Worm (Caenorhabditis elegans): Measurements from ENCODE around the gene col-40.

The col-40 gene

DNA sequence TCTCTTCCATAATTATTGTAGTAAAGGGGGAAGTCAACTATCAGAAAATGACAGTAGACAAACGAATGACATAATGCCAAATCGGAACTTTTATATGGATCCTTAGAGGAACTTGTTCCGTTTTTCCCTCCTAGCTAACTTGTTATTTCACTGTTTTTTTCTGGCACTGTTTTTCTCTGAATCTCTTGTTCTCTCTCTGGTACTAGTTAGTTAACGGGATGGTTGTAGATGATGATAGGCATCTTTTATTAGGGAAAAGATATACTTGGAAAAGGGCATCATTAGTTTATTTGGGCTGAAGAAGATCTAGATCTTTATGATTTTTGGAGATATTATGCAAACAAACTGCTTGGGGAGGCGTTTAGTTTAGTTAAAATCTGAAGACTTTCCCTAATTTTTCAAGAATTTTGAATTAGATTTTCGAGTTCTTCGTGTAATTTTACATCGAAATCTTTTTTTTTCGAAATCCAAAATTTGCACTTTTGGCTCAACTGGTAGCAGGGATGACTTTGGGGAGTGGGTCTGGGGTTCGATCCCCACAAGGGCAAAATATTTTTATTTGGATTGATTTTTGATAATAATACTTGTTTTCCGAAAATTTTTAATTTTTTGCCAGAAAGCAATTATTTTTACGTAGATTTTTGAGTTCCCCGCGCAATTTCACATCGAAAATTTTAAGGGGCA is at the start of gene col-40:
col-40 (minus strand) TSS at position 51 of the 684 bp plus-strand sequence.
- TF ChIP-seq sea-1 (GFP tag; conservative IDR thresholded peaks at IDR 0.05) (no peak), ets-7 (tag; optimal IDR thresholded peaks at IDR 0.05) (no peak), B0310.2 (tag; optimal IDR thresholded peaks at IDR 0.05) (no peak), aly-1 (tag; optimal IDR thresholded peaks at IDR 0.05) (no peak), flt-1 (GFP tag; IDR thresholded peaks at IDR 0.05) (no peak)

DNA sequence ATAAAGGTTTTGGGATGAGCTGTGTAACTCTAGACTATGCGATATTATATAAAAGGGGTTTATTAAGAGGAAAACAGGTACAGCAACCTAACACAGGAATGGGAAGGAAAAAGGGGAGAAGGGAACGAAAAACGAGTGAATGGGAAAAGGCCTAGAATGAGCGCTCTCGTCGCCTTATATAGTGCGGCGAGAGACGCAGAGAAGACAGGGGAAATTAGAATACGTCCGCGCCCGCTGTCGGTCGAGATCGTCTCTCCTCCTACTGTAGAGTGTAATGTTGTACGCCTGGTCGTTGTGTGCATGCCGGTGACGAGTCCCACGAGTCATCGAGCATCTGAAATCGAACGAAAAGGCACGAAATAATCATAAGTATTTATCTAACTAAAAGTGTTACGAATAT is 46.5 kb upstream of the col-40 start:
- TF ChIP-seq scrt-1 (GFP tag; IDR thresholded peaks at IDR 0.05): 0 out of 2 replicates have a peak, but pooled peaks have one; percentile 13
- TF ChIP-seq ceh-36 (tag; optimal IDR thresholded peaks at IDR 0.05): no peak
- peak; percentile 34; the same call in 1 of the 2 replicates for TF ChIP-seq flt-1 (GFP tag; IDR thresholded peaks at IDR 0.05)

DNA sequence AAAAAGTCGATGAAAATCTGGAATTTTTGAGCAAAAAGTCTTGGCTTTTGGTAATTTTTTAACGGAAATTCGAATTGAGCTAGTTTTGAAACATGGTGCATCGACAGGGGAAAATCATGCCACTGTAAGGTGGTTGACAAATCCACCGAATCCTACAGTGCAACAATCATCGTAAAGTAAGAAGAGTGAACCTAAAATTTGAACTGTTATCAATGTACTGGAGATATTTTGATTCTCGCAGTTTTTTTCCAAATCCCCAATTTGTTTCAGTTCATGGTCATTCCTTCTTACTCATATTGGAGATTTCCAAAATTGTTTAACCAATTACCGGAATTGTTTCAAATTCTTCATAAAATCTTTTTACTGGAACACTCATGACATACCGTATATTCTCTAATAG is 46.0 kb upstream of the col-40 start:
- no peak for TF ChIP-seq B0310.2 (tag; optimal IDR thresholded peaks at IDR 0.05)
- no peak for TF ChIP-seq hmg-4 (GFP tag; optimal IDR thresholded peaks at IDR 0.05)
- no peak for TF ChIP-seq ets-7 (tag; optimal IDR thresholded peaks at IDR 0.05)
- TF ChIP-seq ama-1 (optimal IDR thresholded peaks at IDR 0.05): no peak
- TF ChIP-seq aly-1 (tag; optimal IDR thresholded peaks at IDR 0.05): no peak
- no peak for TF ChIP-seq ceh-13 (GFP tag; optimal IDR thresholded peaks at IDR 0.05)
- no peak for TF ChIP-seq hnd-1 (tag; optimal IDR thresholded peaks at IDR 0.05)
- no peak for TF ChIP-seq pes-1 (GFP tag; IDR thresholded peaks at IDR 0.05)
- no peak for TF ChIP-seq flt-1 (GFP tag; IDR thresholded peaks at IDR 0.05)
- TF ChIP-seq tbx-11 (GFP tag; IDR thresholded peaks at IDR 0.05): no peak

DNA sequence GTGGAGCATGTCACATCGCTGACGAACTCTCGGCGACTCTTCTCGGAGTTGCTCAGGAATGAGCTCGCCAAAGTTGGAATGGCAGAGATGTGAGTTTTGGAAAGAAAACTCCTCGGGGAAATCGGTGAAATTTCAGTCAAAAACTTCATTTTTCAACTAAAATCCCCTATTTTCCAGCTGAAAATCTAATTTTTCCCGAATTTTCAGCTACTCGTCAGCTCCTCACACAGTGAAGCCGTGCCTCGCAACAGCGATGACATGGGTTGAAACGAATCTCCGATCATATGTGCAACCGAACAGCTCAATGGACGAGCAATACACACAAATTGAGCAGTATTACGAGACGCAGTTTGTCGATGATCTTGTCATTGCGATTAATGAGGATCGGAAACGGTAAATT is 45.0 kb upstream of the col-40 start:
- no peak for TF ChIP-seq B0310.2 (tag; optimal IDR thresholded peaks at IDR 0.05)
- no peak for TF ChIP-seq aly-1 (tag; optimal IDR thresholded peaks at IDR 0.05)
- no peak for TF ChIP-seq flt-1 (GFP tag; IDR thresholded peaks at IDR 0.05)
- TF ChIP-seq ceh-36 (tag; optimal IDR thresholded peaks at IDR 0.05): no peak
- no peak for TF ChIP-seq ceh-13 (GFP tag; optimal IDR thresholded peaks at IDR 0.05)
- no peak for TF ChIP-seq sea-1 (GFP tag; conservative IDR thresholded peaks at IDR 0.05)
- no peak for TF ChIP-seq hmg-4 (GFP tag; optimal IDR thresholded peaks at IDR 0.05)
- TF ChIP-seq hmbx-1 (tag; optimal IDR thresholded peaks at IDR 0.05): no peak
- no peak for TF ChIP-seq ama-1 (optimal IDR thresholded peaks at IDR 0.05)
- no peak for TF ChIP-seq F13C5.2 (tag; optimal IDR thresholded peaks at IDR 0.05)
- TF ChIP-seq tra-4 (tag; optimal IDR thresholded peaks at IDR 0.05): no peak
- no peak for TF ChIP-seq hnd-1 (tag; optimal IDR thresholded peaks at IDR 0.05)
- TF ChIP-seq pes-1 (GFP tag; IDR thresholded peaks at IDR 0.05): no peak
- TF ChIP-seq tbx-37 (GFP tag; conservative IDR thresholded peaks at IDR 0.05): no peak
- TF ChIP-seq scrt-1 (GFP tag; IDR thresholded peaks at IDR 0.05): no peak
- TF ChIP-seq tbx-11 (GFP tag; IDR thresholded peaks at IDR 0.05): no peak
- TF ChIP-seq ets-7 (tag; optimal IDR thresholded peaks at IDR 0.05): no peak

DNA sequence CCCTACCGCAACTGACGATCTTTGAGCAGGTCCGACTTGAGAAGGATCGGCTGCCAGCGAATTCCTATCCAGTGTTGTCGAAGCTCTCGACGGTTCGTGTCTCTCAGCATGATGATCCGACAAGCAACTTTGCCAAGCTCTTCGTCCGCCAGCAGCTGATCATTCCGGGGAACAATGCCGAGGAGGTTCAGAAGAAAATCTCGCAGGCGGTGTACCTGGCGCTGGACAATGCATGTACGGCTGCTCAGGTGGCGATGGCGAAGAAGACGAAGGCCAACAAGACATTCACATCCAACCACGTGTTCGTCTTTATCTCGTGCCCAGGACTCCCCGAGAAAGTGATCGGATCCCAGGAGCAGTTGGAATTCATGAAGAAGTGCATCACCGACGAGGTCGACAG is 42.6 kb upstream of the col-40 start:
- no peak for TF ChIP-seq ceh-36 (tag; optimal IDR thresholded peaks at IDR 0.05)
- TF ChIP-seq B0310.2 (tag; optimal IDR thresholded peaks at IDR 0.05): no peak
- no peak for TF ChIP-seq scrt-1 (GFP tag; IDR thresholded peaks at IDR 0.05)
- TF ChIP-seq pes-1 (GFP tag; IDR thresholded peaks at IDR 0.05): no peak
- TF ChIP-seq ceh-13 (GFP tag; optimal IDR thresholded peaks at IDR 0.05): no peak
- TF ChIP-seq sea-1 (GFP tag; conservative IDR thresholded peaks at IDR 0.05): no peak
- no peak for TF ChIP-seq flt-1 (GFP tag; IDR thresholded peaks at IDR 0.05)
- no peak for TF ChIP-seq tbx-37 (GFP tag; conservative IDR thresholded peaks at IDR 0.05)

DNA sequence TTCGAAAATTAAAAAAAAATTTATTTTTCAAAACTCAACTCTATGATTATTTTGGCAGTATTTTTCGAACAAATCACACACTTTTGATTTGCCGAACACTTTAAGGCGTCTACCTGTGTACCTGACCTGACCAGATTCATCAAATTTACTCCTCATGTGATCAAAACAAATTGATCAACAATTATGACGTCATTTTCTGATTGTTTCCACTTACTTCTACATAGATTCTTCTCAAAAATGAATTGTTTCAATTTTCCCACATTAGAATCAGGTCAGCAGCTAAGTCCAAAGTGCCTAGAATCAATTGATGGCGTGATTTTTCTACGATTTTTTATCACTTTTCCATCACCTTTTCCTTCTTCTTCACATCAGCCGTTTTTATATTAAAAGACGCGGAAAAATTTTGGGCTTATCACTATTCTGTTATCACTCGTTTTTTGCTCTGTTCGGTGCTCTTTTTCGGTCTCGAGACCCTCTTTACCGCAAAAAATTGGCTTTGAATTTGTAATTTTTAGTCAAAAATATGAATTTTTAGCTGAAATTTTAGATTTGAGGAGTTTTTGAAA is 36.5 kb upstream of the col-40 start:
- TF ChIP-seq sea-1 (GFP tag; conservative IDR thresholded peaks at IDR 0.05): no peak
- no peak for TF ChIP-seq hmg-4 (GFP tag; optimal IDR thresholded peaks at IDR 0.05)
- no peak for TF ChIP-seq aly-1 (tag; optimal IDR thresholded peaks at IDR 0.05)
- TF ChIP-seq ets-7 (tag; optimal IDR thresholded peaks at IDR 0.05): no peak
- TF ChIP-seq tra-4 (tag; optimal IDR thresholded peaks at IDR 0.05): no peak
- TF ChIP-seq tbx-37 (GFP tag; conservative IDR thresholded peaks at IDR 0.05): no peak
- TF ChIP-seq hmbx-1 (tag; optimal IDR thresholded peaks at IDR 0.05): no peak
- TF ChIP-seq hnd-1 (tag; optimal IDR thresholded peaks at IDR 0.05): no peak
- no peak for TF ChIP-seq ceh-13 (GFP tag; optimal IDR thresholded peaks at IDR 0.05)
- no peak for TF ChIP-seq B0310.2 (tag; optimal IDR thresholded peaks at IDR 0.05)
- TF ChIP-seq flt-1 (GFP tag; IDR thresholded peaks at IDR 0.05): no peak
- TF ChIP-seq scrt-1 (GFP tag; IDR thresholded peaks at IDR 0.05): no peak

DNA sequence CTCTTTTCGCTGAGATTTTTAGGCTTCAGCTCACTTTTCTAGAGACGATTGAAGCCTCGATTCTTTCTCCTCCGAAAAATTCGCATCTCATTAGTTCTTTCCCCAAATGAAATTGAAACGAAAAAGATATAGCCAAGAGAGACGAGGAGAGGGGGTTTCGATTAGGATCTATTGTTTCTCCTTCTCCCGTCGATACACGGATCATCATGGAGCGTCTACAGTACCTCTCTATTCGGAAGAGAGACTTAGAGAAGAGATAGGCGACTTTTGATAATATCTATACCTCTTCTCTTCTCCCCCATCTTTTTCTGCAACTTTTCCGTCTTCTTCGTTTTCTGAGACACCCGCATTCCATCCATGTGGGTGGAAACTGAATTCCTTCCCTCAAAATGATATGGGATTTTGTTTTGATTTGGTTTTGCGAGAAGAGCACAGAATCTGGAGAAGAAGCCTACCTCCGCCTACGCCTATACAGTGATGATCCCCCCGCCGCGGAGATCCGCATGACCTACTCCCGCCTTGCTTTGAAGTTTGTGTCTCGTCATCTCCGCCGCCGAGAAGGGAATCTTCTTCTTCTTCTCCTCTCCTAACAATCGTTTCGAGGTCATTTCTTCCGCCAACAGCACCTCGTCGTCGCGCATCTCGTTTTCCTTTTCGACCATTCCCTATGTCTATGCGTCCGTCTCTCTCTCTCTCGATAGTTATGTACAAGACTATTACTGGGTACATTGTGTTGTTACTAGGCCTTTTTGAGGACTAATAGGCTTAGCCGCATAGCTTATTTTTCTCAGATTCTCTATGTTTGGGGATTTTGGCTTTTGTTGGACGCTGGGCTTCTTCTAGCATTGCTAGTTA is 35.2 kb upstream of the col-40 start:
- no peak for TF ChIP-seq scrt-1 (GFP tag; IDR thresholded peaks at IDR 0.05)
- TF ChIP-seq F13C5.2 (tag; optimal IDR thresholded peaks at IDR 0.05): no peak
- TF ChIP-seq tbx-11 (GFP tag; IDR thresholded peaks at IDR 0.05): no peak
- TF ChIP-seq ama-1 (optimal IDR thresholded peaks at IDR 0.05): no peak
- no peak for TF ChIP-seq tra-4 (tag; optimal IDR thresholded peaks at IDR 0.05)
- TF ChIP-seq B0310.2 (tag; optimal IDR thresholded peaks at IDR 0.05): no peak
- TF ChIP-seq hmg-4 (GFP tag; optimal IDR thresholded peaks at IDR 0.05): no peak
- no peak for TF ChIP-seq ceh-36 (tag; optimal IDR thresholded peaks at IDR 0.05)
- TF ChIP-seq tbx-37 (GFP tag; conservative IDR thresholded peaks at IDR 0.05): no peak
- no peak for TF ChIP-seq hmbx-1 (tag; optimal IDR thresholded peaks at IDR 0.05)
- TF ChIP-seq ceh-13 (GFP tag; optimal IDR thresholded peaks at IDR 0.05): no peak
- TF ChIP-seq aly-1 (tag; optimal IDR thresholded peaks at IDR 0.05): no peak
- no peak for TF ChIP-seq hnd-1 (tag; optimal IDR thresholded peaks at IDR 0.05)

All from whole organism, early embryonic.